Worm (Caenorhabditis elegans) whole organism, mixed stage, embryonic: ENCODE measurements around the gene gop-1.

Source experiments
- M03D4.4 ChIP-seq: sonication (generic microtip); optimal IDR thresholded peaks from 2 replicates; lab custom pipeline; 2017; ENCODE audit warnings: mild to moderate bottlenecking, missing genetic modification characterization, missing compliant biosample characterization
- bed-3 ChIP-seq: fragments of 200-800 bp; sonication (Bioruptor generic); optimal IDR thresholded peaks from 3 replicates; lab custom pipeline; 2018; ENCODE audit warnings: mild to moderate bottlenecking, missing genetic modification characterization, moderate library complexity, missing compliant biosample characterization
- blmp-1 ChIP-seq: fragments of 150-350 bp; optimal IDR thresholded peaks from 2 replicates; lab custom pipeline; 2014; ENCODE audit warnings: missing biosample characterization, missing genetic modification characterization
- ceh-39 ChIP-seq: fragments of 150-350 bp; optimal IDR thresholded peaks from 2 replicates; lab custom pipeline; 2014; ENCODE audit warnings: missing biosample characterization, missing genetic modification characterization
- ceh-43 ChIP-seq: fragments of 200-800 bp; sonication (Bioruptor generic); optimal IDR thresholded peaks from 2 replicates; lab custom pipeline; 2018; ENCODE audit warnings: mild to moderate bottlenecking, missing genetic modification characterization, moderate library complexity, missing compliant biosample characterization
- ceh-83 ChIP-seq: fragments of 200-800 bp; sonication (Bioruptor generic); optimal IDR thresholded peaks from 2 replicates; lab custom pipeline; 2018; ENCODE audit warnings: mild to moderate bottlenecking, missing genetic modification characterization, missing compliant biosample characterization
- ces-1 ChIP-seq: fragments of 150-350 bp; optimal IDR thresholded peaks from 2 replicates; lab custom pipeline; 2014; ENCODE audit warnings: missing biosample characterization, missing genetic modification reagents, missing genetic modification characterization
- cnd-1 ChIP-seq: fragments of 200-800 bp; sonication (Bioruptor generic); optimal IDR thresholded peaks from 2 replicates; lab custom pipeline; 2018; ENCODE audit warnings: mild to moderate bottlenecking, missing genetic modification characterization, missing compliant biosample characterization
- drap-1 ChIP-seq: fragments of 200-800 bp; sonication (Bioruptor generic); optimal IDR thresholded peaks from 3 replicates; lab custom pipeline; 2018; ENCODE audit warnings: mild to moderate bottlenecking, missing genetic modification characterization, missing compliant biosample characterization
- elt-1 ChIP-seq: sonication (generic microtip); optimal IDR thresholded peaks from 2 replicates; lab custom pipeline; 2017; ENCODE audit warnings: missing genetic modification characterization, mild to moderate bottlenecking, missing compliant biosample characterization, antibody characterized with exemption, moderate library complexity, borderline replicate concordance; ENCODE audit not compliant: insufficient read depth
- elt-3 ChIP-seq: fragments of 150-350 bp; optimal IDR thresholded peaks from 2 replicates; lab custom pipeline; 2014; ENCODE audit warnings: missing biosample characterization, missing genetic modification characterization
- flh-1 ChIP-seq: fragments of 200-800 bp; sonication (Bioruptor generic); optimal IDR thresholded peaks from 2 replicates; lab custom pipeline; 2018; ENCODE audit warnings: mild to moderate bottlenecking, missing genetic modification characterization, moderate library complexity, missing compliant biosample characterization
- ham-2 ChIP-seq: fragments of 200-800 bp; sonication (Bioruptor generic); optimal IDR thresholded peaks from 2 replicates; lab custom pipeline; 2018; ENCODE audit warnings: mild to moderate bottlenecking, missing genetic modification characterization, missing compliant biosample characterization
- hlh-1 ChIP-seq: fragments of 150-350 bp; optimal IDR thresholded peaks from 2 replicates; lab custom pipeline; 2014; ENCODE audit warnings: missing biosample characterization, missing genetic modification reagents, missing genetic modification characterization
- lin-13 ChIP-seq: fragments of 150-350 bp; optimal IDR thresholded peaks from 2 replicates; lab custom pipeline; 2014; ENCODE audit warnings: missing biosample characterization, missing genetic modification characterization
- lin-32 ChIP-seq: fragments of 200-800 bp; sonication (Bioruptor generic); optimal IDR thresholded peaks from 2 replicates; lab custom pipeline; 2018; ENCODE audit warnings: mild to moderate bottlenecking, missing genetic modification characterization, missing compliant biosample characterization
- lsy-2 ChIP-seq: fragments of 150-350 bp; optimal IDR thresholded peaks from 2 replicates; lab custom pipeline; 2014; ENCODE audit warnings: missing biosample characterization, missing genetic modification characterization
- mab-5 ChIP-seq: fragments of 150-350 bp; optimal IDR thresholded peaks from 2 replicates; lab custom pipeline; 2014; ENCODE audit warnings: missing biosample characterization, missing genetic modification characterization
- mep-1 ChIP-seq: fragments of 150-350 bp; optimal IDR thresholded peaks from 2 replicates; lab custom pipeline; 2017; ENCODE audit warnings: missing biosample characterization, missing genetic modification reagents, missing genetic modification characterization, inconsistent platforms
- mls-2 ChIP-seq: sonication (generic microtip); optimal IDR thresholded peaks from 2 replicates; lab custom pipeline; 2016; ENCODE audit warnings: mild to moderate bottlenecking, missing genetic modification characterization, moderate library complexity, missing compliant biosample characterization
- nhr-12 ChIP-seq: fragments of 150-350 bp; optimal IDR thresholded peaks from 2 replicates; lab custom pipeline; 2014; ENCODE audit warnings: missing biosample characterization, missing genetic modification characterization
- nhr-237 ChIP-seq: fragments of 150-350 bp; optimal IDR thresholded peaks from 2 replicates; lab custom pipeline; 2014; ENCODE audit warnings: missing biosample characterization, missing genetic modification characterization
- nhr-28 ChIP-seq: fragments of 150-350 bp; optimal IDR thresholded peaks from 2 replicates; lab custom pipeline; 2014; ENCODE audit warnings: missing biosample characterization, missing genetic modification characterization
- nhr-76 ChIP-seq: sonication (generic microtip); optimal IDR thresholded peaks from 2 replicates; lab custom pipeline; 2017; ENCODE audit warnings: missing biosample characterization, missing genetic modification characterization
- pha-4 ChIP-seq: fragments of 150-350 bp; optimal IDR thresholded peaks from 2 replicates; lab custom pipeline; 2018; ENCODE audit warnings: missing biosample characterization, missing genetic modification reagents, missing genetic modification characterization
- sem-2 ChIP-seq: fragments of 200-800 bp; sonication (Bioruptor generic); optimal IDR thresholded peaks from 2 replicates; lab custom pipeline; 2018; ENCODE audit warnings: mild to moderate bottlenecking, missing genetic modification characterization, missing compliant biosample characterization
- sptf-1 ChIP-seq: sonication (generic microtip); optimal IDR thresholded peaks from 2 replicates; lab custom pipeline; 2017; ENCODE audit warnings: mild to moderate bottlenecking, missing genetic modification characterization, moderate library complexity, missing compliant biosample characterization
- tbx-8 ChIP-seq: fragments of 200-800 bp; sonication (Bioruptor generic); optimal IDR thresholded peaks from 2 replicates; lab custom pipeline; 2018; ENCODE audit warnings: mild to moderate bottlenecking, missing genetic modification characterization, moderate library complexity, missing compliant biosample characterization
- unc-120 ChIP-seq: sonication (generic microtip); optimal IDR thresholded peaks from 2 replicates; lab custom pipeline; 2017; ENCODE audit warnings: missing genetic modification characterization, missing compliant biosample characterization; ENCODE audit not compliant: poor library complexity, severe bottlenecking
- unc-62 ChIP-seq: fragments of 150-350 bp; optimal IDR thresholded peaks from 2 replicates; lab custom pipeline; 2014; ENCODE audit warnings: missing biosample characterization, missing genetic modification reagents, missing genetic modification characterization
- zip-8 ChIP-seq: fragments of 150-350 bp; optimal IDR thresholded peaks from 2 replicates; lab custom pipeline; 2014; ENCODE audit warnings: missing biosample characterization, missing genetic modification characterization
- ztf-11 ChIP-seq: fragments of 150-350 bp; optimal IDR thresholded peaks from 2 replicates; lab custom pipeline; 2014; ENCODE audit warnings: missing biosample characterization, missing genetic modification characterization

The gop-1 gene

ce11 chrIII:5218687-5219086, 35.6 kb upstream of the gop-1 start, which contains the start of gene ZC155.2:
Gene ZC155.2 (plus strand): TSS chrIII:5218987.
- TF ChIP-seq mls-2 (no peak), ham-2 (GFP tag; lab: Kevin White, UChicago) (no peak), hlh-1 (tag; lab: Kevin White, UChicago) (no peak), nhr-12 (no peak), bed-3 (GFP tag; lab: Kevin White, UChicago) (no peak)

- TF ChIP-seq blmp-1 (tag; lab: Kevin White, UChicago) (no peak), nhr-76 (tag; lab: Kevin White, UChicago) (no peak), tbx-8 (GFP tag; lab: Kevin White, UChicago) (no peak), M03D4.4 (no peak), cnd-1 (no peak), elt-3 (no peak), sem-2 (GFP tag; lab: Kevin White, UChicago) (no peak), ztf-11 (tag; lab: Kevin White, UChicago) (no peak), ces-1 (GFP tag; lab: Kevin White, UChicago) (no peak)
These were observed 32.4 kb upstream of the gop-1 start for ce11 chrIII:5221820-5222219.

DNA sequence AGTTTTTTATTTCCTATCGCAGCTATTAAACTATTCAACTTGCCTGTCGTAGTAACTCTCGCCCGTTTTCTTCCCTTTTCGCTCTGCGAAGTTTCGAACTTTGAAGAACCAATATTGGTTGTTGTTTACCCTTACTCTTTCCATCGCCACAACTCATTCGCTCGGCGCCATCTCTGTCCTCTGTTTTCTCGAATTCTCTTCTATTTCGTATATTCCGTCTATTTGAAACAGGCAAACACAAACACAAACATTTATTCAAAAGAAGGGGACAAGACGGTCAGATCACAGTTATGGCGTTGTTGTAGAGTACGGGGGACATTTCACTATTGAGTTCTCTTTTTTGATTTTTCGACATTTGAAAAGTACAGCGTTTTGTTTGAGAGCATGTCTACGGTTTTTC, 31.5 kb upstream of the gop-1 start:
- TF ChIP-seq zip-8 (tag; lab: Kevin White, UChicago) = no peak
- TF ChIP-seq pha-4 = peak; percentile 8
- TF ChIP-seq lin-32 (GFP tag; lab: Kevin White, UChicago) = no peak
- no peak for TF ChIP-seq sem-2 (GFP tag; lab: Kevin White, UChicago)
- no peak for TF ChIP-seq lin-13
- TF ChIP-seq elt-3 = no peak
- TF ChIP-seq elt-1 (tag; lab: Kevin White, UChicago) = no peak

ce11 chrIII:5224908-5225307, 29.3 kb upstream of the gop-1 start:
- TF ChIP-seq hlh-1 (tag; lab: Kevin White, UChicago) (no peak), ztf-11 (tag; lab: Kevin White, UChicago) (no peak)
- TF ChIP-seq, all 35 proteins: peak for 0

- no peak for TF ChIP-seq nhr-237
- TF ChIP-seq nhr-76 (tag; lab: Kevin White, UChicago) = no peak
- no peak for TF ChIP-seq sem-2 (GFP tag; lab: Kevin White, UChicago)
- TF ChIP-seq ces-1 (GFP tag; lab: Kevin White, UChicago) = no peak
- no peak for TF ChIP-seq ceh-39
These were observed 28.9 kb upstream of the gop-1 start, which contains the start of gene nex-1 for ce11 chrIII:5225321-5225720. Gene nex-1 (plus strand): TSS chrIII:5225621.

DNA sequence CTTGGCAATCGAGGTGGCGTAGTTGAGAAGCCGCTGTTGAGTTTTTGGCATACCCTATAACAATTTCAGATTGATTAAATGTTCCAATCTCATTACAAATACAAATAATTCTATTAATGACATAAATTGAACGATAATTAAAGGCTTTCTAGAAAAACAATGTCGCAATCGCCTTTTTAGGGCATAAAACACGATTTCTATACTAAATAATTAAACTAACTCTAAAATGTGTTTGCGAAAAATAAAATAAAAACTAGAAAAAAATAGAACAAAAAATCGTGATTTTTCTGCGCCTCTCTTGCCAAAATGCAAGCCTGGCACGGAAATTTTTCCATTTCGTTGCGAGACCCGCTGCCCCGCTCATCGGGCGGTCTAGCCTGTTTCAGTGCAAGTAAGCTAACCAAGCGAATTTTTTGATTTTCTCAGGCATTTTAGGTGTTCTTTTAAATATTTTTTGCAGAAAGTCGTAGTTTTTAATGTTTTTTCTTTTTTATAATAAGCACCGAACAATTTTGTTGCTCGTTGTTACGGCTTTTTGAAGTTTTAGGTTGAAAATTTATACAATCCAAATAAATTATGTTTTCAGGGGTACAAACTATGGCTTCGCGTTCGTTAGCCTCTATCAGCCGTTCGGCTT, 26.3 kb upstream of the gop-1 start, which contains the start of the genes C34E10.12, C34E10.10 and atp-2:
TSS of gene C34E10.12 (minus strand) at position 51 of the 637 bp plus-strand sequence.
TSS of gene C34E10.10 (minus strand) at position 54 of the 637 bp plus-strand sequence.
TSS of gene atp-2 (plus strand) at position 587 of the 637 bp plus-strand sequence.
- TF ChIP-seq ces-1 (GFP tag; lab: Kevin White, UChicago) = peak; percentile 61
- TF ChIP-seq ceh-39 = peak; percentile 50
- TF ChIP-seq nhr-237 = peak; percentile 80
- TF ChIP-seq flh-1 (GFP tag; lab: Kevin White, UChicago) = no peak
- TF ChIP-seq drap-1 (GFP tag; lab: Kevin White, UChicago) = peak; percentile 18
- peak; percentile 84 for TF ChIP-seq lsy-2
- TF ChIP-seq elt-3 = no peak
- TF ChIP-seq ztf-11 (tag; lab: Kevin White, UChicago) = no peak
- TF ChIP-seq unc-120 = peak; percentile 80
- peak; percentile 92 for TF ChIP-seq mep-1 (tag; lab: Kevin White, UChicago)
- no peak for TF ChIP-seq mab-5 (tag; lab: Kevin White, UChicago)
- peak; percentile 61 for TF ChIP-seq pha-4
- peak; percentile 59 for TF ChIP-seq lin-13
- no peak for TF ChIP-seq lin-32 (GFP tag; lab: Kevin White, UChicago)
- no peak for TF ChIP-seq ceh-43 (GFP tag; lab: Kevin White, UChicago)
- TF ChIP-seq elt-1 (tag; lab: Kevin White, UChicago) = no peak
- TF ChIP-seq bed-3 (GFP tag; lab: Kevin White, UChicago) = no peak
- peak; percentile 48 for TF ChIP-seq hlh-1 (tag; lab: Kevin White, UChicago)
- peak; percentile 4 for TF ChIP-seq tbx-8 (GFP tag; lab: Kevin White, UChicago)
- TF ChIP-seq ceh-83 (GFP tag; lab: Kevin White, UChicago) = no peak
- TF ChIP-seq nhr-76 (tag; lab: Kevin White, UChicago) = no peak
- TF ChIP-seq unc-62 = peak; percentile 22
- TF ChIP-seq nhr-28 (tag; lab: Kevin White, UChicago) = no peak
- peak; percentile 66 for TF ChIP-seq sptf-1 (tag; lab: Kevin White, UChicago)
- no peak for TF ChIP-seq sem-2 (GFP tag; lab: Kevin White, UChicago)
- no peak for TF ChIP-seq zip-8 (tag; lab: Kevin White, UChicago)
- TF ChIP-seq ham-2 (GFP tag; lab: Kevin White, UChicago) = peak; percentile 90
